Fruit fly (Drosophila melanogaster) whole organism, embryonic: ENCODE measurements around the gene Ser.

ENCODE experiments used
- Bdp1 ChIP-seq: fragments of 200-800 bp; sonication (Bioruptor generic); optimal IDR thresholded peaks from 3 replicates; lab custom pipeline; 2016; ENCODE audit warnings: missing biosample characterization, missing genetic modification characterization
- BtbVII ChIP-seq: fragments of 200-800 bp; sonication (Bioruptor generic); optimal IDR thresholded peaks from 3 replicates; lab custom pipeline; 2017; ENCODE audit warnings: missing biosample characterization, mild to moderate bottlenecking, missing genetic modification characterization
- CG10431 ChIP-seq: fragments of 200-800 bp; sonication (Bioruptor generic); optimal IDR thresholded peaks from 3 replicates; lab custom pipeline; 2018; ENCODE audit warnings: missing biosample characterization, mild to moderate bottlenecking, missing genetic modification characterization
- CG11504 ChIP-seq: fragments of 200-800 bp; sonication (Bioruptor generic); optimal IDR thresholded peaks from 3 replicates; lab custom pipeline; 2019; ENCODE audit warnings: missing biosample characterization, mild to moderate bottlenecking, missing genetic modification characterization, moderate library complexity
- CG13296 ChIP-seq: fragments of 200-800 bp; sonication (Bioruptor generic); optimal IDR thresholded peaks from 3 replicates; lab custom pipeline; 2018; ENCODE audit warnings: missing biosample characterization, mild to moderate bottlenecking, missing genetic modification characterization
- CG14710 ChIP-seq: fragments of 200-800 bp; sonication (Bioruptor generic); optimal IDR thresholded peaks from 3 replicates; lab custom pipeline; 2019; ENCODE audit warnings: missing biosample characterization, mild to moderate bottlenecking, missing genetic modification characterization, moderate library complexity
- CG18262 ChIP-seq: fragments of 200-800 bp; optimal IDR thresholded peaks from 3 replicates; lab custom pipeline; 2019; ENCODE audit warnings: missing biosample characterization, mild to moderate bottlenecking, missing genetic modification characterization, moderate library complexity
- CG2712 ChIP-seq: fragments of 200-800 bp; optimal IDR thresholded peaks from 3 replicates; lab custom pipeline; 2019; ENCODE audit warnings: missing biosample characterization, mild to moderate bottlenecking, missing genetic modification characterization, moderate library complexity
- CG2875 ChIP-seq: fragments of 200-800 bp; sonication (Bioruptor generic); optimal IDR thresholded peaks from 2 replicates; lab custom pipeline; 2017; ENCODE audit warnings: missing biosample characterization, mild to moderate bottlenecking, missing genetic modification characterization, missing genetic modification reagents
- CG3838 ChIP-seq: fragments of 200-800 bp; sonication (Bioruptor generic); optimal IDR thresholded peaks from 3 replicates; lab custom pipeline; 2016; ENCODE audit warnings: missing biosample characterization, missing genetic modification characterization
- CG5180 ChIP-seq: fragments of 200-800 bp; sonication (Bioruptor generic); optimal IDR thresholded peaks from 3 replicates; lab custom pipeline; 2017; ENCODE audit warnings: missing biosample characterization, missing genetic modification characterization, mild to moderate bottlenecking, moderate library complexity, missing genetic modification reagents
- CG6689 ChIP-seq: fragments of 200-800 bp; sonication (Bioruptor generic); IDR thresholded peaks from 2 replicates; pipeline ENCODE4 v1.3.6; 2022; ENCODE audit warnings: missing biosample characterization, missing genetic modification characterization
- CG7928 ChIP-seq: fragments of 200-800 bp; sonication (Bioruptor generic); optimal IDR thresholded peaks from 2 replicates; lab custom pipeline; 2017; ENCODE audit warnings: missing biosample characterization, mild to moderate bottlenecking, missing genetic modification characterization
- CG8388 ChIP-seq: fragments of 200-800 bp; sonication (Bioruptor generic); optimal IDR thresholded peaks from 2 replicates; lab custom pipeline; 2019; ENCODE audit warnings: missing biosample characterization, mild to moderate bottlenecking, missing genetic modification characterization, moderate library complexity
- CG8765 ChIP-seq: fragments of 200-800 bp; sonication (Bioruptor generic); IDR thresholded peaks from 2 replicates; pipeline ENCODE4 v1.3.6; 2022; ENCODE audit warnings: missing biosample characterization, missing genetic modification characterization
- D19A ChIP-seq: fragments of 200-800 bp; optimal IDR thresholded peaks from 3 replicates; lab custom pipeline; 2019; ENCODE audit warnings: missing biosample characterization, mild to moderate bottlenecking, missing genetic modification characterization, moderate library complexity
- Dll ChIP-seq: fragments of 200-800 bp; sonication (Bioruptor generic); IDR thresholded peaks from 4 replicates; pipeline ENCODE4 v1.3.6; 2022; ENCODE audit warnings: missing biosample characterization, missing genetic modification characterization; ENCODE audit not compliant: partially characterized antibody
- Doc3 ChIP-seq: fragments of 200-800 bp; sonication (Bioruptor generic); IDR thresholded peaks from 3 replicates; pipeline ENCODE4 v1.3.6; 2022; ENCODE audit warnings: missing biosample characterization, missing genetic modification characterization; ENCODE audit not compliant: partially characterized antibody
- Drgx ChIP-seq: fragments of 200-800 bp; sonication (Bioruptor generic); IDR thresholded peaks from 2 replicates; pipeline ENCODE4 v1.3.6; 2022; ENCODE audit warnings: missing biosample characterization, missing genetic modification characterization
- H15 ChIP-seq: fragments of 200-800 bp; sonication (Bioruptor generic); IDR thresholded peaks from 3 replicates; pipeline ENCODE4 v1.3.6; 2022; ENCODE audit warnings: missing biosample characterization, missing genetic modification characterization
- Hey ChIP-seq: fragments of 200-800 bp; sonication (Bioruptor generic); optimal IDR thresholded peaks from 3 replicates; lab custom pipeline; 2018; ENCODE audit warnings: missing biosample characterization, mild to moderate bottlenecking, missing genetic modification characterization
- NK7.1 ChIP-seq: fragments of 200-800 bp; sonication (Bioruptor generic); optimal IDR thresholded peaks from 3 replicates; lab custom pipeline; 2016; ENCODE audit warnings: missing biosample characterization, missing genetic modification characterization
- amos ChIP-seq: fragments of 200-800 bp; sonication (Bioruptor generic); IDR thresholded peaks from 2 replicates; pipeline ENCODE4 v1.3.6; 2022; ENCODE audit warnings: missing biosample characterization, missing genetic modification characterization; ENCODE audit not compliant: partially characterized antibody
- bcd ChIP-seq: fragments of 200-800 bp; sonication (Bioruptor generic); optimal IDR thresholded peaks from 2 replicates; lab custom pipeline; 2017; ENCODE audit warnings: missing biosample characterization, mild to moderate bottlenecking, missing genetic modification characterization
- bsh ChIP-seq, 2 experiments: fragments of 200-800 bp; sonication (Bioruptor generic); optimal IDR thresholded peaks; 2 replicates each; lab custom pipeline; 2017 to 2018; ENCODE audit warnings: mild to moderate bottlenecking in 2 of 2, missing biosample characterization in 2 of 2, missing genetic modification characterization in 2 of 2, moderate library complexity in 1 of 2
- crp ChIP-seq, 2 experiments: fragments of 200-800 bp; sonication (Bioruptor generic); optimal IDR thresholded peaks; 2 replicates in 1 of 2; 3 replicates in 1 of 2; lab custom pipeline; 2017; ENCODE audit warnings: missing biosample characterization in 2 of 2, missing genetic modification characterization in 2 of 2, mild to moderate bottlenecking in 1 of 2, moderate library complexity in 1 of 2
- dmrt11E ChIP-seq: fragments of 200-800 bp; sonication (Bioruptor generic); optimal IDR thresholded peaks from 3 replicates; lab custom pipeline; 2018; ENCODE audit warnings: missing biosample characterization, mild to moderate bottlenecking, missing genetic modification characterization, moderate library complexity
- emc ChIP-seq: fragments of 200-800 bp; sonication (Bioruptor generic); optimal IDR thresholded peaks from 2 replicates; lab custom pipeline; 2016; ENCODE audit warnings: missing biosample characterization, missing genetic modification characterization
- ems ChIP-seq: fragments of 200-800 bp; sonication (Bioruptor generic); optimal IDR thresholded peaks from 3 replicates; lab custom pipeline; 2016; ENCODE audit warnings: missing biosample characterization, missing genetic modification characterization
- gem ChIP-seq: fragments of 200-800 bp; sonication (Bioruptor generic); optimal IDR thresholded peaks from 2 replicates; lab custom pipeline; 2019; ENCODE audit warnings: missing biosample characterization, mild to moderate bottlenecking, missing genetic modification characterization, moderate library complexity
- gsb-n ChIP-seq: fragments of 200-800 bp; sonication (Bioruptor generic); optimal IDR thresholded peaks from 3 replicates; lab custom pipeline; 2018; ENCODE audit warnings: missing biosample characterization, mild to moderate bottlenecking, missing genetic modification characterization
- kah ChIP-seq: fragments of 200-800 bp; sonication (Bioruptor generic); optimal IDR thresholded peaks from 2 replicates; lab custom pipeline; 2018; ENCODE audit warnings: missing biosample characterization, mild to moderate bottlenecking, missing genetic modification characterization
- kay ChIP-seq: fragments of 200-800 bp; sonication (Bioruptor generic); optimal IDR thresholded peaks from 2 replicates; lab custom pipeline; 2016; ENCODE audit warnings: missing biosample characterization, missing genetic modification characterization
- knrl ChIP-seq: fragments of 200-800 bp; sonication (Bioruptor generic); IDR thresholded peaks from 3 replicates; pipeline ENCODE4 v1.3.6; 2022; ENCODE audit warnings: missing biosample characterization, missing genetic modification characterization; ENCODE audit not compliant: partially characterized antibody
- nau ChIP-seq: fragments of 200-800 bp; sonication (Bioruptor generic); optimal IDR thresholded peaks from 3 replicates; lab custom pipeline; 2017; ENCODE audit warnings: missing biosample characterization, mild to moderate bottlenecking, missing genetic modification characterization, missing genetic modification reagents
- pan ChIP-seq, 4 experiments: fragments of >200 bp in 3 of 4; fragments of 200-800 bp in 1 of 4; sonication (Bioruptor generic) in 1 of 4; optimal IDR thresholded peaks in 3 of 4; IDR thresholded peaks in 1 of 4; 2 replicates each; pipeline versions ENCODE4 v1.3.6 to Lab custom; 2017 to 2022; ENCODE audit warnings: missing biosample characterization in 2 of 4, missing genetic modification characterization in 2 of 4, mixed read lengths in 1 of 4
- phol ChIP-seq: fragments of 200-800 bp; sonication (Bioruptor generic); optimal IDR thresholded peaks from 3 replicates; lab custom pipeline; 2018; ENCODE audit warnings: missing biosample characterization, mild to moderate bottlenecking, missing genetic modification characterization, moderate library complexity
- row ChIP-seq: fragments of 200-800 bp; sonication (Bioruptor generic); IDR thresholded peaks from 3 replicates; pipeline ENCODE4 v1.3.6; 2022; ENCODE audit warnings: missing biosample characterization, missing genetic modification characterization
- seq ChIP-seq: fragments of 200-800 bp; sonication (Bioruptor generic); IDR thresholded peaks from 2 replicates; pipeline ENCODE4 v1.3.6; 2022; ENCODE audit warnings: missing biosample characterization, missing genetic modification characterization
- tx ChIP-seq: fragments of 200-800 bp; sonication (Bioruptor generic); optimal IDR thresholded peaks from 2 replicates; lab custom pipeline; 2016; ENCODE audit warnings: missing biosample characterization, missing genetic modification characterization
- wdn ChIP-seq: fragments of 200-800 bp; sonication (Bioruptor generic); IDR thresholded peaks from 2 replicates; pipeline ENCODE4 v1.3.6; 2022; ENCODE audit warnings: missing biosample characterization, missing genetic modification characterization

Ser gene

DNA sequence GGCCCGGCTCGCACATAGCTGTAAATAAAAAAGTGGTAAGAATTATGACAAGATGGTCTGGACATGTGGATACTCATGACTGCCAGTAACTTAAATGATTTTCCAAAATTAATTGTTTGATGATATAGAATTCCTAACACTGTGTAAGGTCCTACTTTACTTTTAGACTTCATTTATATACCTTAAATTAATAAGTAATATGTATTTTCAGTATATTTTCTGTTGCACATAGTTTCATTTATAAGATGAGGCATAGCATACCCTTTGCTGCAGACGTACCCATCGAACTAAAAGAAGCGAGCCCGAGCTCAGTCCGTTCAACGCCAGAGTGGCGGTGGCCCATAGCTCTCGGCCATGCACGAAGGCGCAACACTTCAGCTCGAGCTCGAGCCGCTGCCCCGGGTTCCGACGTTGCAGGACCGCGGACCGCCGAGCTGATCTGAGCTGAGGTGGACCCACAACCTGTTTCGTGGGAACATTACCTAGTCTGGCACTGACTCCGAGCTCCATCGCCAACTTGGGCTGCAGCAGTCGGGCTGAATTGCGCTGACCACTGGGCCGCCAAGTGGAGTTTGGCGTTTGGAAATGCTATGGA lies 23.5 kb upstream of the Ser start (continued):
- TF ChIP-seq knrl, result no peak
- TF ChIP-seq CG8765 (GFP tag; lab: Robert Waterston, UW), result no peak
- 0 out of 2 replicates have a peak, but pooled peaks have one; percentile 7 for TF ChIP-seq CG6689 (GFP tag; lab: Robert Waterston, UW)
- peak; percentile 46; the same call in 2 of the 3 replicates for TF ChIP-seq row
- TF ChIP-seq crp (GFP tag; optimal IDR thresholded peaks at IDR 0.05; lab: Kevin White, UChicago), result no peak
- TF ChIP-seq CG5180 (GFP tag; lab: Kevin White, UChicago), result peak; percentile 41
- TF ChIP-seq Doc3 (GFP tag; lab: Robert Waterston, UW), result no peak
- no peak for TF ChIP-seq Bdp1
- TF ChIP-seq ems (GFP tag; lab: Kevin White, UChicago), result no peak
- TF ChIP-seq nau (GFP tag; lab: Kevin White, UChicago), result no peak
- peak; percentile 26 for TF ChIP-seq phol (tag; lab: Kevin White, UChicago)
- TF ChIP-seq CG2712 (tag; lab: Kevin White, UChicago), result peak; percentile 50
- no peak for TF ChIP-seq wdn (GFP tag; lab: Robert Waterston, UW)
- TF ChIP-seq CG11504 (tag; lab: Kevin White, UChicago), result peak; percentile 4
- TF ChIP-seq D19A, result peak; percentile 21
- TF ChIP-seq bcd, result no peak
- no peak for TF ChIP-seq kah (GFP tag; lab: Kevin White, UChicago)
- TF ChIP-seq CG18262 (tag; lab: Kevin White, UChicago), result peak; percentile 47
- TF ChIP-seq seq (GFP tag; lab: Robert Waterston, UW), result no peak
- no peak for TF ChIP-seq kay
- TF ChIP-seq CG8388, result peak; percentile 6
- TF ChIP-seq NK7.1 (GFP tag; lab: Kevin White, UChicago), result no peak
- peak; percentile 17 for TF ChIP-seq CG14710 (tag; lab: Kevin White, UChicago)
- no peak for TF ChIP-seq CG3838
- no peak for TF ChIP-seq tx
- no peak for TF ChIP-seq Hey
- no peak for TF ChIP-seq BtbVII
- TF ChIP-seq gem (tag; lab: Kevin White, UChicago), result peak; percentile 39
- TF ChIP-seq amos, result no peak
- no peak for TF ChIP-seq H15
- no peak for TF ChIP-seq pan (optimal IDR thresholded peaks at IDR 0.05; lab: Kevin White, UChicago)
- peak in 1 of 2 experiments; percentile 41 for TF ChIP-seq pan (GFP tag; optimal IDR thresholded peaks at IDR 0.05 in 1 of 2, IDR thresholded peaks at IDR 0.05 in 1 of 2)
- TF ChIP-seq dmrt11E, result peak; percentile 28
- TF ChIP-seq gsb-n (tag; lab: Kevin White, UChicago), result peak; percentile 3
- TF ChIP-seq CG2875 (GFP tag; lab: Kevin White, UChicago), result no peak
- no peak for TF ChIP-seq emc (GFP tag; lab: Kevin White, UChicago)
- TF ChIP-seq CG7928 (GFP tag; lab: Kevin White, UChicago), result no peak
- TF ChIP-seq CG10431 (GFP tag; lab: Kevin White, UChicago), result no peak
- TF ChIP-seq bsh (GFP tag; optimal IDR thresholded peaks at IDR 0.05; lab: Kevin White, UChicago), result peak; percentile 45 to 54
- TF ChIP-seq Drgx (GFP tag; lab: Robert Waterston, UW), result peak; percentile 47; the same call in 1 of the 2 replicates
- no peak for TF ChIP-seq Dll (GFP tag; lab: Robert Waterston, UW)
- TF ChIP-seq CG13296, result no peak
